Fruit fly (Drosophila melanogaster): ENCODE results near the gene Tengl1.

Tengl1 gene

DNA sequence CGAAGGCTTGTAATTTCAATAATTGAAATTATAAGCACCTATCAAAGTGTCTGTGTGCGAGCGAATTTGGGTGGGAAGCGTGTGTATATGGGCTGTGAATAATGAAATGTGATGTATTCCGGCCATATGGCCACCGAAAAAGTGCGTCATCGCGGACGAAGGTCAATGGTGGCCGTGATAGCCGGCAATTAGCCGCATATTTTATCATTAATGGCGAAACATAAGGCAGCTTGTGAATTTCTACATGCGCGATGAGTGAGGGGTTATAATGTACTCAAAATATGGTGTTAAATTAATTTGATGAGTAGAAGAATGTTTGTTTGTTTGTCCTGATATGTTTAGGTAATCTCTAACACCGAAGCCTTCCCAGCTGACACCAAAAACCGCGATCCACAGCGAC is 49.0 kb downstream of the Tengl1 start:
- TF ChIP-seq toe (GFP tag; optimal IDR thresholded peaks at IDR 0.05) (no peak), CG12768 (GFP tag; optimal IDR thresholded peaks at IDR 0.05) (no peak), CG7101 (tag; optimal IDR thresholded peaks at IDR 0.05) (no peak), CG5204 (GFP tag; optimal IDR thresholded peaks at IDR 0.05) (no peak), CG33017 (tag; optimal IDR thresholded peaks at IDR 0.05) (no peak), CG11617 (GFP tag; optimal IDR thresholded peaks at IDR 0.05) (no peak), Crg-1 (GFP tag; optimal IDR thresholded peaks at IDR 0.05) (no peak), CG7045 (GFP tag; optimal IDR thresholded peaks at IDR 0.05) (no peak), Clk (GFP tag; optimal IDR thresholded peaks at IDR 0.05) (no peak), cnc (optimal IDR thresholded peaks at IDR 0.05) (no peak), pad (GFP tag; optimal IDR thresholded peaks at IDR 0.05) (no peak), CG14711 (tag; optimal IDR thresholded peaks at IDR 0.05) (no peak), Mnt (GFP tag; optimal IDR thresholded peaks at IDR 0.05) (no peak), kay (GFP tag; ENCODE audit: borderline replicate concordance) (no peak), tj (GFP tag; optimal IDR thresholded peaks at IDR 0.05) (no peak), Hr96 (GFP tag; optimal IDR thresholded peaks at IDR 0.05) (no peak), bab1 (GFP tag; optimal IDR thresholded peaks at IDR 0.05) (no peak), CG1620 (GFP tag; optimal IDR thresholded peaks at IDR 0.05) (no peak), cic (GFP tag; optimal IDR thresholded peaks at IDR 0.05) (no peak)

DNA sequence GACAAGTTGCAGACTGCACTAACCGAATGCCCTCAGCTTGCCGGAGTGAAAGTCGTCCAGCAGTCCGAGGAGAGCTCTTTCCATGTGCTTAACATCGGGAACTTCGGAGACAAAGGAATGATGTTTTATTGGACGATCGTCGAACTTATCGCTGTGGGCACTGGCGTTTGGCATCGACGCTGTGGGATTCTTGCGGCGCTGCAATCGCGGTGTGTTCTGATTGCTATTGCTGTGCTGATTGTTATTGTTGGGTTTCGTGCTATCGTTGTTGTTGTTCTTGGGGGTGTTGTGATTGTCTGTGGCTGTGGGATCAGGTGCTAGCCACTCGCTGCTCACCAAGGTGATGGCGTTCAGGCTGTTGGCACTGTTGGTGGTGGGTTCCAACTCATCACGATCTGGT is 49.7 kb downstream of the Tengl1 start:
- TF ChIP-seq tj (GFP tag; optimal IDR thresholded peaks at IDR 0.05) (no peak), ovo (GFP tag; optimal IDR thresholded peaks at IDR 0.05) (no peak), CG5204 (GFP tag; optimal IDR thresholded peaks at IDR 0.05) (no peak), CG7101 (tag; optimal IDR thresholded peaks at IDR 0.05) (no peak), cnc (optimal IDR thresholded peaks at IDR 0.05) (no peak), pad (GFP tag; optimal IDR thresholded peaks at IDR 0.05) (no peak)
